Fruit fly (Drosophila melanogaster) whole organism, embryonic: ENCODE results near the gene DIP1.
"Not testable (repeated sequence)": the region's sequence is repeated elsewhere in the genome, so short reads cannot be mapped to it uniquely, and the experiment has no call there.

Experiments
- CG15269 ChIP-seq: fragments of 200-800 bp; sonication (Bioruptor generic); optimal IDR thresholded peaks from 2 replicates; lab custom pipeline; 2018; ENCODE audit warnings: missing biosample characterization, mild to moderate bottlenecking, missing genetic modification characterization, moderate library complexity
- CG6791 ChIP-seq: fragments of 200-800 bp; sonication (Bioruptor generic); IDR thresholded peaks from 3 replicates; pipeline ENCODE4 v1.3.6; 2022; ENCODE audit warnings: missing biosample characterization, missing genetic modification characterization; ENCODE audit not compliant: partially characterized antibody
- CTCF ChIP-seq: fragments of 200-800 bp; sonication (Bioruptor generic); optimal IDR thresholded peaks from 2 replicates; lab custom pipeline; 2017; ENCODE audit warnings: missing biosample characterization, mild to moderate bottlenecking, missing genetic modification characterization, moderate library complexity
- eyg ChIP-seq: fragments of 200-800 bp; sonication (Bioruptor generic); optimal IDR thresholded peaks from 3 replicates; lab custom pipeline; 2016; ENCODE audit warnings: missing biosample characterization, missing genetic modification characterization
- gce ChIP-seq: fragments of 200-800 bp; sonication (Bioruptor generic); IDR thresholded peaks from 3 replicates; pipeline ENCODE4 v1.3.6; 2022; ENCODE audit warnings: missing biosample characterization, missing genetic modification characterization
- gt ChIP-seq: fragments of 200-800 bp; sonication (Bioruptor generic); IDR thresholded peaks from 2 replicates; pipeline ENCODE4 v1.3.6; 2022; ENCODE audit warnings: missing biosample characterization, missing genetic modification characterization
- psq ChIP-seq: fragments of 200-800 bp; sonication (Bioruptor generic); optimal IDR thresholded peaks from 2 replicates; lab custom pipeline; 2017; ENCODE audit warnings: missing biosample characterization, missing genetic modification characterization
- tio ChIP-seq: fragments of 200-800 bp; sonication (Bioruptor generic); optimal IDR thresholded peaks from 2 replicates; lab custom pipeline; 2017; ENCODE audit warnings: missing biosample characterization, missing genetic modification characterization, inconsistent platforms

DNA sequence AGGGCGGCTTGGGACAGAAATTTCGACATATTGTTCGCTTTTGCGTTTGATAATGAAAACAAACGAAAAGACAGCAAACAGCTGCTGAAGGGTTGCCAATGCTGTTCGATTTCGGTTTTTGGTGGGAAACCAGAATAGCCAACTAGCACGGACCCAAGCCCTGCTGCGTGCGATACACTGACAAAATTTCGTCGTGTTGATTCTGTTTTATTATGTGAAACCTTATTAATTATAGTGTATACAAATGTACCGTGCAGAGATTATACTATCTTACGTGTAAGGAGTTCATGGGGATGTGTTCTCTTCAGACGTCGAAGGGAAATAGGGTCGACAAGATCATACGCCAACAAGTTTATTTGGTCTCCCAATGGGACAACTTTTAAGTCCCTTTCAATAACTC, 6.3 kb downstream of the DIP1 start, which contains the start of gene CG32500:
- not testable (repeated sequence) for TF ChIP-seq eyg; psq (GFP tag; lab: Kevin White, UChicago); CG6791 (GFP tag; lab: Robert Waterston, UW); gce; gt (GFP tag; lab: Robert Waterston, UW); CTCF; CG15269 (tag; lab: Kevin White, UChicago); tio (GFP tag; lab: Kevin White, UChicago)
